Worm (Caenorhabditis elegans): ENCODE measurements around the gene E04F6.6.

ce11 chrII:7189120-7189519 is 10.2 kb downstream of the E04F6.6 start, which contains the start of gene E04F6.4:
- TF ChIP-seq ztf-23 (GFP tag; IDR thresholded peaks at IDR 0.05) (no peak), med-1 (GFP tag; optimal IDR thresholded peaks at IDR 0.05; ENCODE audit: insufficient read depth) (no peak), tab-1 (GFP tag; IDR thresholded peaks at IDR 0.05) (no peak), flt-1 (GFP tag; IDR thresholded peaks at IDR 0.05) (no peak), ztf-29 (GFP tag; IDR thresholded peaks at IDR 0.05) (no peak), T22C8.4 (GFP tag; IDR thresholded peaks at IDR 0.05) (no peak), ref-1 (GFP tag; conservative IDR thresholded peaks at IDR 0.05) (no peak), klf-2 (GFP tag; conservative IDR thresholded peaks at IDR 0.05) (no peak)

All from whole organism, midembryonic.